Worm (Caenorhabditis elegans): Measurements from ENCODE around the gene ceh-99.

DNA sequence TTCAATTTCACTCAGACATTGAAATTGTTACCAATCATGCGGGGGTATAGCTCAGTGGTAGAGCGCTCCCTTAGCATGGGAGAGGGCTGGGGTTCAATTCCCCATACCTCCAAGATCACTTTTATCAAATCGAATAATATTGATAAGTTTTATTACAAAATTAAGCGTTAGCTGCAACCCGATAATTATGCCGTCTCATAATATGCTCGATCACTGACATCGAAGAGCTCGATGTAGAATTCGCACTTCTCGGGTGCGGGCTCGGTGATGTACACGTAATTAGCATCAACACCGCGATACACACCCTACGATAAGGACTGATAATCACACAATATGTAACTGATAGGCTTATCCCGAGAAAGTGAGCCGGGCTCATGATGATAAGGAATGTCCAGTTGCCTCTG, 22.8 kb downstream of the ceh-99 start:
- no peak for TF ChIP-seq elt-3 (tag; optimal IDR thresholded peaks at IDR 0.05)
- no peak for TF ChIP-seq alr-1 (tag; optimal IDR thresholded peaks at IDR 0.05; ENCODE audit: borderline replicate concordance)
- no peak for TF ChIP-seq xbp-1 (tag; optimal IDR thresholded peaks at IDR 0.05)
- no peak for TF ChIP-seq nhr-76 (tag; optimal IDR thresholded peaks at IDR 0.05)
- TF ChIP-seq pqm-1 (tag; optimal IDR thresholded peaks at IDR 0.05) = no peak
- no peak for TF ChIP-seq ces-1 (GFP tag; optimal IDR thresholded peaks at IDR 0.05)
- TF ChIP-seq lin-39 (tag; optimal IDR thresholded peaks at IDR 0.05) = no peak
- TF ChIP-seq tbx-2 (tag; optimal IDR thresholded peaks at IDR 0.05) = no peak
- TF ChIP-seq pag-3 (tag; optimal IDR thresholded peaks at IDR 0.05; ENCODE audit: borderline replicate concordance, insufficient read depth) = no peak
- no peak for TF ChIP-seq unc-130 (tag; optimal IDR thresholded peaks at IDR 0.05)
- TF ChIP-seq ceh-82 (tag; optimal IDR thresholded peaks at IDR 0.05) = no peak
- TF ChIP-seq nhr-90 (tag; optimal IDR thresholded peaks at IDR 0.05; ENCODE audit: poor library complexity) = no peak

All from whole organism, L1 larva.